Worm (Caenorhabditis elegans) whole organism, mixed stage, embryonic: ENCODE data around the gene fbxb-81.
A peak's percentile ranks its signal among the peaks of the same experiment; 100 is the strongest.
"Not testable (repeated sequence)": the region's sequence is repeated elsewhere in the genome, so short reads cannot be mapped to it uniquely, and the experiment has no call there.

Source experiments
- M03D4.4 ChIP-seq: sonication (generic microtip); optimal IDR thresholded peaks from 2 replicates; lab custom pipeline; 2017; ENCODE audit warnings: mild to moderate bottlenecking, missing genetic modification characterization, missing compliant biosample characterization
- bed-3 ChIP-seq: fragments of 200-800 bp; sonication (Bioruptor generic); optimal IDR thresholded peaks from 3 replicates; lab custom pipeline; 2018; ENCODE audit warnings: mild to moderate bottlenecking, missing genetic modification characterization, moderate library complexity, missing compliant biosample characterization
- blmp-1 ChIP-seq: fragments of 150-350 bp; optimal IDR thresholded peaks from 2 replicates; lab custom pipeline; 2014; ENCODE audit warnings: missing biosample characterization, missing genetic modification characterization
- ceh-39 ChIP-seq: fragments of 150-350 bp; optimal IDR thresholded peaks from 2 replicates; lab custom pipeline; 2014; ENCODE audit warnings: missing biosample characterization, missing genetic modification characterization
- ceh-83 ChIP-seq: fragments of 200-800 bp; sonication (Bioruptor generic); optimal IDR thresholded peaks from 2 replicates; lab custom pipeline; 2018; ENCODE audit warnings: mild to moderate bottlenecking, missing genetic modification characterization, missing compliant biosample characterization
- ces-1 ChIP-seq: fragments of 150-350 bp; optimal IDR thresholded peaks from 2 replicates; lab custom pipeline; 2014; ENCODE audit warnings: missing biosample characterization, missing genetic modification reagents, missing genetic modification characterization
- drap-1 ChIP-seq: fragments of 200-800 bp; sonication (Bioruptor generic); optimal IDR thresholded peaks from 3 replicates; lab custom pipeline; 2018; ENCODE audit warnings: mild to moderate bottlenecking, missing genetic modification characterization, missing compliant biosample characterization
- elt-1 ChIP-seq: sonication (generic microtip); optimal IDR thresholded peaks from 2 replicates; lab custom pipeline; 2017; ENCODE audit warnings: missing genetic modification characterization, mild to moderate bottlenecking, missing compliant biosample characterization, antibody characterized with exemption, moderate library complexity, borderline replicate concordance; ENCODE audit not compliant: insufficient read depth
- elt-3 ChIP-seq: fragments of 150-350 bp; optimal IDR thresholded peaks from 2 replicates; lab custom pipeline; 2014; ENCODE audit warnings: missing biosample characterization, missing genetic modification characterization
- ham-2 ChIP-seq: fragments of 200-800 bp; sonication (Bioruptor generic); optimal IDR thresholded peaks from 2 replicates; lab custom pipeline; 2018; ENCODE audit warnings: mild to moderate bottlenecking, missing genetic modification characterization, missing compliant biosample characterization
- hlh-1 ChIP-seq: fragments of 150-350 bp; optimal IDR thresholded peaks from 2 replicates; lab custom pipeline; 2014; ENCODE audit warnings: missing biosample characterization, missing genetic modification reagents, missing genetic modification characterization
- lin-13 ChIP-seq: fragments of 150-350 bp; optimal IDR thresholded peaks from 2 replicates; lab custom pipeline; 2014; ENCODE audit warnings: missing biosample characterization, missing genetic modification characterization
- lin-32 ChIP-seq: fragments of 200-800 bp; sonication (Bioruptor generic); optimal IDR thresholded peaks from 2 replicates; lab custom pipeline; 2018; ENCODE audit warnings: mild to moderate bottlenecking, missing genetic modification characterization, missing compliant biosample characterization
- mep-1 ChIP-seq: fragments of 150-350 bp; optimal IDR thresholded peaks from 2 replicates; lab custom pipeline; 2017; ENCODE audit warnings: missing biosample characterization, missing genetic modification reagents, missing genetic modification characterization, inconsistent platforms
- mls-2 ChIP-seq: sonication (generic microtip); optimal IDR thresholded peaks from 2 replicates; lab custom pipeline; 2016; ENCODE audit warnings: mild to moderate bottlenecking, missing genetic modification characterization, moderate library complexity, missing compliant biosample characterization
- nhr-12 ChIP-seq: fragments of 150-350 bp; optimal IDR thresholded peaks from 2 replicates; lab custom pipeline; 2014; ENCODE audit warnings: missing biosample characterization, missing genetic modification characterization
- nhr-2 ChIP-seq: fragments of 150-350 bp; optimal IDR thresholded peaks from 2 replicates; lab custom pipeline; 2014; ENCODE audit warnings: missing biosample characterization, missing genetic modification characterization
- nhr-28 ChIP-seq: fragments of 150-350 bp; optimal IDR thresholded peaks from 2 replicates; lab custom pipeline; 2014; ENCODE audit warnings: missing biosample characterization, missing genetic modification characterization
- pha-4 ChIP-seq: fragments of 150-350 bp; optimal IDR thresholded peaks from 2 replicates; lab custom pipeline; 2018; ENCODE audit warnings: missing biosample characterization, missing genetic modification reagents, missing genetic modification characterization
- sem-2 ChIP-seq: fragments of 200-800 bp; sonication (Bioruptor generic); optimal IDR thresholded peaks from 2 replicates; lab custom pipeline; 2018; ENCODE audit warnings: mild to moderate bottlenecking, missing genetic modification characterization, missing compliant biosample characterization
- snpc-4 ChIP-seq: fragments of 150-350 bp; optimal IDR thresholded peaks from 2 replicates; lab custom pipeline; 2014; ENCODE audit warnings: missing biosample characterization, missing genetic modification characterization
- sptf-1 ChIP-seq: sonication (generic microtip); optimal IDR thresholded peaks from 2 replicates; lab custom pipeline; 2017; ENCODE audit warnings: mild to moderate bottlenecking, missing genetic modification characterization, moderate library complexity, missing compliant biosample characterization
- tbx-8 ChIP-seq: fragments of 200-800 bp; sonication (Bioruptor generic); optimal IDR thresholded peaks from 2 replicates; lab custom pipeline; 2018; ENCODE audit warnings: mild to moderate bottlenecking, missing genetic modification characterization, moderate library complexity, missing compliant biosample characterization
- unc-120 ChIP-seq: sonication (generic microtip); optimal IDR thresholded peaks from 2 replicates; lab custom pipeline; 2017; ENCODE audit warnings: missing genetic modification characterization, missing compliant biosample characterization; ENCODE audit not compliant: poor library complexity, severe bottlenecking
- unc-39 ChIP-seq: fragments of 150-350 bp; optimal IDR thresholded peaks from 2 replicates; lab custom pipeline; 2014; ENCODE audit warnings: missing biosample characterization, missing genetic modification characterization
- unc-62 ChIP-seq: fragments of 150-350 bp; optimal IDR thresholded peaks from 2 replicates; lab custom pipeline; 2014; ENCODE audit warnings: missing biosample characterization, missing genetic modification reagents, missing genetic modification characterization
- zip-8 ChIP-seq: fragments of 150-350 bp; optimal IDR thresholded peaks from 2 replicates; lab custom pipeline; 2014; ENCODE audit warnings: missing biosample characterization, missing genetic modification characterization
- ztf-11 ChIP-seq: fragments of 150-350 bp; optimal IDR thresholded peaks from 2 replicates; lab custom pipeline; 2014; ENCODE audit warnings: missing biosample characterization, missing genetic modification characterization

The fbxb-81 gene

ce11 chrIII:98822-99221 is 42.2 kb downstream of the fbxb-81 start, which contains the start of gene C29F9.9:
TSS of gene C29F9.9 (minus strand) at chrIII:98922.
- TF ChIP-seq unc-62 (GFP tag; lab: Kevin White, UChicago); unc-120 (tag; lab: Kevin White, UChicago); drap-1 (GFP tag; lab: Kevin White, UChicago): not testable (repeated sequence)

- not testable (repeated sequence) for TF ChIP-seq elt-3 (tag; lab: Kevin White, UChicago); ces-1; nhr-12
Observed at ce11 chrIII:97018-97417, 44.0 kb downstream of the fbxb-81 start, which contains the start of gene C29F9.8. TSS of gene C29F9.8 (minus strand) at chrIII:97118.

ce11 chrIII:96196-96595 is 44.8 kb downstream of the fbxb-81 start:
- no peak for TF ChIP-seq blmp-1
- no peak for TF ChIP-seq unc-39 (tag; lab: Kevin White, UChicago)
- no peak for TF ChIP-seq ceh-39 (tag; lab: Kevin White, UChicago)
- TF ChIP-seq M03D4.4 (tag; lab: Kevin White, UChicago): no peak
- peak; percentile 3 for TF ChIP-seq pha-4 (tag; lab: Kevin White, UChicago)
- TF ChIP-seq lin-32 (GFP tag; lab: Kevin White, UChicago): no peak
- peak; percentile 7 for TF ChIP-seq hlh-1
- no peak for TF ChIP-seq bed-3
- peak; percentile 58 for TF ChIP-seq ces-1
- peak; percentile 30 for TF ChIP-seq unc-120 (tag; lab: Kevin White, UChicago)
- TF ChIP-seq mls-2 (tag; lab: Kevin White, UChicago): no peak
- TF ChIP-seq sptf-1: peak; percentile 31
- no peak for TF ChIP-seq ceh-83 (GFP tag; lab: Kevin White, UChicago)
- no peak for TF ChIP-seq tbx-8 (GFP tag; lab: Kevin White, UChicago)
- no peak for TF ChIP-seq nhr-28 (tag; lab: Kevin White, UChicago)
- no peak for TF ChIP-seq ham-2 (GFP tag; lab: Kevin White, UChicago)
- TF ChIP-seq sem-2 (GFP tag; lab: Kevin White, UChicago): no peak
- no peak for TF ChIP-seq snpc-4
- peak; percentile 17 for TF ChIP-seq mep-1 (tag; lab: Kevin White, UChicago)
- no peak for TF ChIP-seq ztf-11
- no peak for TF ChIP-seq zip-8
- TF ChIP-seq, all 35 proteins: peak for 6

- TF ChIP-seq lin-32 (GFP tag; lab: Kevin White, UChicago): no peak
- TF ChIP-seq ham-2 (GFP tag; lab: Kevin White, UChicago): peak; percentile 57
- TF ChIP-seq tbx-8 (GFP tag; lab: Kevin White, UChicago): no peak
- no peak for TF ChIP-seq elt-1 (tag; lab: Kevin White, UChicago)
- no peak for TF ChIP-seq zip-8
- peak; percentile 75 for TF ChIP-seq pha-4 (tag; lab: Kevin White, UChicago)
- TF ChIP-seq unc-39 (tag; lab: Kevin White, UChicago): no peak
- TF ChIP-seq mep-1 (tag; lab: Kevin White, UChicago): peak; percentile 9
- TF ChIP-seq mls-2 (tag; lab: Kevin White, UChicago): peak; percentile 36
- TF ChIP-seq nhr-28 (tag; lab: Kevin White, UChicago): no peak
- TF ChIP-seq ces-1: peak; percentile 13
- no peak for TF ChIP-seq elt-3 (tag; lab: Kevin White, UChicago)
- TF ChIP-seq nhr-2 (tag; lab: Kevin White, UChicago): no peak
- peak; percentile 45 for TF ChIP-seq sptf-1
- TF ChIP-seq lin-13: no peak
Observed at ce11 chrIII:94759-95330, 46.2 kb downstream of the fbxb-81 start, which contains the start of gene pat-4. TSS of gene pat-4 (minus strand) at chrIII:94809.

ce11 chrIII:92247-92646 is 48.8 kb downstream of the fbxb-81 start:
- TF ChIP-seq tbx-8 (GFP tag; lab: Kevin White, UChicago) (no peak), bed-3 (no peak), drap-1 (GFP tag; lab: Kevin White, UChicago) (no peak)
